Worm (Caenorhabditis elegans): ENCODE data around the gene C03G6.6.

- TF ChIP-seq nhr-6 (tag; optimal IDR thresholded peaks at IDR 0.05) (no peak), zag-1 (tag; optimal IDR thresholded peaks at IDR 0.05) (no peak)
These were observed at the start of gene C03G6.6 for ce11 chrV:7357132-7357531.

Data from whole organism, L2 larva.